Worm (Caenorhabditis elegans) whole organism, L2 larva: Measurements from ENCODE around the gene fbxc-54.

Experiments
- R02D3.7 ChIP-seq: fragments of 150-350 bp; optimal IDR thresholded peaks from 2 replicates; lab custom pipeline; 2014; ENCODE audit warnings: missing biosample characterization, missing genetic modification characterization
- aly-2 ChIP-seq: fragments of 150-350 bp; optimal IDR thresholded peaks from 2 replicates; lab custom pipeline; 2014; ENCODE audit warnings: missing biosample characterization, missing genetic modification characterization
- ama-1 ChIP-seq: fragments of 150-350 bp; optimal IDR thresholded peaks from 2 replicates; lab custom pipeline; 2018; ENCODE audit warnings: inconsistent platforms
- blmp-1 ChIP-seq: sonication (generic microtip); optimal IDR thresholded peaks from 2 replicates; lab custom pipeline; 2017; ENCODE audit warnings: missing genetic modification characterization, mild to moderate bottlenecking, missing compliant biosample characterization, antibody characterized with exemption, moderate library complexity; ENCODE audit not compliant: insufficient read depth
- dmd-4 ChIP-seq: sonication (generic microtip); optimal IDR thresholded peaks from 2 replicates; lab custom pipeline; 2017; ENCODE audit warnings: missing biosample characterization, missing genetic modification characterization
- fos-1 ChIP-seq: fragments of 150-350 bp; optimal IDR thresholded peaks from 2 replicates; lab custom pipeline; 2014; ENCODE audit warnings: missing biosample characterization, missing genetic modification characterization
- lin-13 ChIP-seq: fragments of 150-350 bp; optimal IDR thresholded peaks from 2 replicates; lab custom pipeline; 2014; ENCODE audit warnings: missing biosample characterization, missing genetic modification reagents, missing genetic modification characterization
- nhr-11 ChIP-seq: fragments of 150-350 bp; optimal IDR thresholded peaks from 2 replicates; lab custom pipeline; 2014; ENCODE audit warnings: missing biosample characterization, missing genetic modification characterization
- nhr-129 ChIP-seq: fragments of 150-350 bp; optimal IDR thresholded peaks from 2 replicates; lab custom pipeline; 2014; ENCODE audit warnings: missing biosample characterization, missing genetic modification characterization
- nhr-6 ChIP-seq: fragments of 150-350 bp; optimal IDR thresholded peaks from 2 replicates; lab custom pipeline; 2014; ENCODE audit warnings: missing biosample characterization, missing genetic modification characterization
- sma-3 ChIP-seq: sonication (generic microtip); optimal IDR thresholded peaks from 2 replicates; lab custom pipeline; 2016; ENCODE audit warnings: missing genetic modification reagents, missing genetic modification characterization, missing compliant biosample characterization
- unc-55 ChIP-seq: fragments of 150-350 bp; sonication (generic microtip); optimal IDR thresholded peaks from 3 replicates; lab custom pipeline; 2014; ENCODE audit warnings: missing biosample characterization, missing genetic modification reagents, missing genetic modification characterization
- ztf-11 ChIP-seq: sonication (generic microtip); optimal IDR thresholded peaks from 2 replicates; lab custom pipeline; 2017; ENCODE audit warnings: missing biosample characterization, missing genetic modification characterization

DNA sequence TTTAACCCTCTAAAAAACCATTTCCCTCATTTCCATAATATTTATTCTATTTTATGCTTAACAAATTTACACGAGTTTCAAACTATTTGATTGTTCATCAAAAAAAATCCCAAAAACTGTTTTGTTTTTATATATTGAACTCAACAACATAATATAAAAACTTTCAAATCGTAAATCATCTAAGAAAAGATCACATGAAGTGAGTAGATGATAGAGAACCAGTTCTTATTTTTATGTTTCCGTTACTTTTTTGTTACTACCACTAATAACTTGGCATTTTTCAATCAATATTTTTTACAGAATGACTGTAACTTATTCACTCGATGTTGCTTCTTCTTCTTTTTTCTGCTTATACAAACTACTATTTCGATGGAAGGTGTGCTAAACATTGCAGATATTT, 18.8 kb upstream of the fbxc-54 start, which contains the start of gene best-3:
- no peak for TF ChIP-seq blmp-1
- no peak for TF ChIP-seq R02D3.7 (tag; lab: Kevin White, UChicago)
- no peak for TF ChIP-seq nhr-11 (tag; lab: Kevin White, UChicago)
- no peak for TF ChIP-seq fos-1 (tag; lab: Kevin White, UChicago)
- TF ChIP-seq lin-13 (GFP tag; lab: Kevin White, UChicago): no peak
- no peak for TF ChIP-seq ama-1 (lab: Kevin White, UChicago)
- TF ChIP-seq ztf-11 (tag; lab: Kevin White, UChicago): no peak
- no peak for TF ChIP-seq sma-3
- TF ChIP-seq dmd-4 (tag; lab: Kevin White, UChicago): no peak
- TF ChIP-seq nhr-129 (tag; lab: Kevin White, UChicago): no peak
- no peak for TF ChIP-seq aly-2 (tag; lab: Kevin White, UChicago)
- TF ChIP-seq unc-55: no peak
- no peak for TF ChIP-seq nhr-6 (tag; lab: Kevin White, UChicago)
